Fruit fly (Drosophila melanogaster) S2 (cell line): ENCODE results near the gene Drsl3.

ENCODE experiments used
- CG8478 ChIP-seq: fragments of >200 bp; optimal IDR thresholded peaks from 2 replicates; lab custom pipeline; 2018
- CTCF ChIP-seq, 2 experiments: fragments of >200 bp; optimal IDR thresholded peaks; 2 replicates each; lab custom pipeline; 2018

DNA sequence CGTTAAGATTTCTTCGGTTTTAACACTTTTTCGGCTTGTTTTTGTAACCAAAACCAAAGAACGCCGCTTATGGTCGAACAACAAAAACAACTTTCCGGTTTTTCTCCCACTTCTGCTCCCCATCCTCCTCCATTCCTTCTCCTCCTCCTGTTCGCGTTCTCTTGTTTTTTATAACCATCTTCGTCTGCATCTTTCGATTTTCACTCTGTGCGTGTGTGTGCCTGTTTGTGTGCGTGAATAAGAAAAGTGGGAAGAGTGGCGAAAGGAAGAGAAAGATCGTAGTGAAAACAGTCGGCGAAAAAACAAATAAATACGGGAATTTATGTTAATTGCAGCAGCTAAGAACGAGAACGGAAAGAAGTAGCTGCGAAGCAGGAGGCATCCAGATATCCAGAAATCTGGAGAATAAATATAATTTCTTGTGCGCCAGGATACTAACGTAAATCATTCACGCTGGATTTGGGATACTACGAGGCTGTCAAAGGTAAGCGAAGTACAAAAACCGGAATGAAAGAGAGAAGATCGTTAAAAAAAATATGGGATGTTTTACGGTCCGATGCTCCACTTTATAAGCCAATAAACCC lies 22.6 kb downstream of the Drsl3 start:
- no peak for TF ChIP-seq CTCF (optimal IDR thresholded peaks at IDR 0.05; lab: Kevin White, UChicago)
- TF ChIP-seq CG8478 = no peak
